Worm (Caenorhabditis elegans): ENCODE measurements around the gene C27D9.2.

DNA sequence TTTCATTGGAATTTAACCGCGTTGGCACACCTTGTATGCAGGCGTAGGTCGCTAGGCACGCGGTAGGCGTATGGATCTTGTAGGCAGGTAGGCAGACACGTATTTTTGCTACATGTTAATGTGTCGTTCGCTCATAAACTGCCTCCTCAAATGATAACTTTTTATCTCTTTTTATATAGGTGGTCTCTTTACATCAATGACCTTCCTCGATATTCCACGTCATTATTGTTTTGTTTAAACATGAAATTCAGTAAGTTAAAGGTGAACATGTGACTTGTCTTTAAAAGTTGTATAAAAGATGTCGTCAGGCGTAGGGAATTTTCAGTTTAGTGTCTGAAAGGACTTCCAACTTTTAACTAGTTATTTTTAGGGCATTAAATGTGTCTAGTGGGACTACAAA is 9.0 kb downstream of the C27D9.2 start:
- TF ChIP-seq nhr-11 (tag; optimal IDR thresholded peaks at IDR 0.05) (no peak), unc-62 (GFP tag; optimal IDR thresholded peaks at IDR 0.05) (no peak), nhr-28 (tag; optimal IDR thresholded peaks at IDR 0.05) (no peak), zag-1 (tag; optimal IDR thresholded peaks at IDR 0.05) (no peak), fos-1 (tag; optimal IDR thresholded peaks at IDR 0.05) (no peak)
